Worm (Caenorhabditis elegans) whole organism, mixed stage, embryonic: Measurements from ENCODE around the gene gck-2.

Source experiments
- elt-3 ChIP-seq: fragments of 150-350 bp; optimal IDR thresholded peaks from 2 replicates; lab custom pipeline; 2014; ENCODE audit warnings: missing biosample characterization, missing genetic modification characterization
- nhr-237 ChIP-seq: fragments of 150-350 bp; optimal IDR thresholded peaks from 2 replicates; lab custom pipeline; 2014; ENCODE audit warnings: missing biosample characterization, missing genetic modification characterization

DNA sequence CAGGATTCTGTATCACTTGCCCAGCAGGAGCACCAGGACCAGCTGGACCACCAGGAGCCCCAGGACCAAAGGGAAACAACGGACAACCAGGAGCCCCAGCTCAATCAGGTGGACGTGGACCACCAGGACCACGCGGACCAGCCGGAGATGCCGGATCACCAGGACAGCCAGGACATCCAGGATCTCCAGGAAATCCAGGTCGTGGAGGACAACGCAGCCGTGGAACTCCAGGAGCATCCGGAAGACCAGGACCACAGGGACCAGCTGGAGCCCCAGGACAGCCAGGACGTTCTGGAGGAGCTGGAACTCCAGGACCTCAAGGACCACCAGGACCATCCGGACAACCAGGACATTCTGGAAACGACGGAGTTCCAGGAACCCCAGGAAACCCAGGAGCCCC lies 43.6 kb upstream of the gck-2 start:
- TF ChIP-seq elt-3 (tag; lab: Kevin White, UChicago), result no peak
- no peak for TF ChIP-seq nhr-237 (tag; lab: Kevin White, UChicago)
